Fruit fly (Drosophila melanogaster): ENCODE measurements around the gene Fer1.

The Fer1 gene

DNA sequence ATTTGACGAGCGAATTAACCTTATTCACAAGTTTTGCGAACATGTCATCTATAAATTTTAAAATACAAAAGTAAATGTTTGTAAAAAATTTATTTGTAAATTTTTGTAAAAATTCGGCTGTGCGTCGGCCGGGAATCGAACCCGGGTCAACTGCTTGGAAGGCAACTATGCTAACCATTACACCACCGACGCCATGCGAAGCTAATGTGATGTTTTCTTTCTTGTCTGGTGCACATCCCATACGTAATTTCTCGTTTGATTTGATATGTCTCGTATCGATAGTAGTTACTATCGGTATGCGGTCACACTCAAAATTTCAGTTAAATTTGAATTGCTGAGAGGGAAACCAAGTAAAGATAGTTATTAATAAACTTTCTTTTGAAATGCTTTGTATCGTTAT, 5.2 kb upstream of the Fer1 start (continued):
- TF ChIP-seq inv (GFP tag; IDR thresholded peaks at IDR 0.05; ENCODE audit: partially characterized antibody) (peak; percentile 76), salm (tag; optimal IDR thresholded peaks at IDR 0.05) (no peak), CG5953 (GFP tag; IDR thresholded peaks at IDR 0.05) (0 out of 2 replicates have a peak, but pooled peaks have one; percentile 15), stc (GFP tag; IDR thresholded peaks at IDR 0.05) (peak; percentile 4; the same call in 1 of the 2 replicates), Stat92E (GFP tag; optimal IDR thresholded peaks at IDR 0.05) (peak in 1 of 3 experiments; percentile 63), Opbp (GFP tag; IDR thresholded peaks at IDR 0.05; ENCODE audit: partially characterized antibody) (peak; percentile 97), E2f2 (GFP tag; IDR thresholded peaks at IDR 0.05) (peak; percentile 85), CG8089 (GFP tag; optimal IDR thresholded peaks at IDR 0.05) (no peak), CG10267 (tag; optimal IDR thresholded peaks at IDR 0.05) (peak; percentile 32), otp (GFP tag; IDR thresholded peaks at IDR 0.05) (peak; percentile 8; the same call in 1 of the 3 replicates), usp (GFP tag; optimal IDR thresholded peaks at IDR 0.05) (no peak), CG14860 (GFP tag; IDR thresholded peaks at IDR 0.05; ENCODE audit: partially characterized antibody) (peak; percentile 95), Spps (tag; optimal IDR thresholded peaks at IDR 0.05) (no peak), CG3065 (GFP tag; optimal IDR thresholded peaks at IDR 0.05) (no peak), tgo (GFP tag; IDR thresholded peaks at IDR 0.05) (no peak), amos (GFP tag; IDR thresholded peaks at IDR 0.05; ENCODE audit: partially characterized antibody) (peak; percentile 92), sna (GFP tag; IDR thresholded peaks at IDR 0.05; ENCODE audit: partially characterized antibody) (peak; percentile 93), CG7928 (GFP tag; optimal IDR thresholded peaks at IDR 0.05) (no peak), Dll (GFP tag; IDR thresholded peaks at IDR 0.05; ENCODE audit: partially characterized antibody) (peak; percentile 94), chinmo (GFP tag; IDR thresholded peaks at IDR 0.05; ENCODE audit: partially characterized antibody) (peak; percentile 95; the same call in 3 of the 4 replicates), CG9437 (GFP tag; optimal IDR thresholded peaks at IDR 0.05) (peak; percentile 48), CG10431 (GFP tag; optimal IDR thresholded peaks at IDR 0.05) (no peak), vfl (GFP tag; optimal IDR thresholded peaks at IDR 0.05) (no peak), gsb-n (tag; optimal IDR thresholded peaks at IDR 0.05) (peak; percentile 79), Trl (optimal IDR thresholded peaks at IDR 0.05) (no peak), Trl (GFP tag; optimal IDR thresholded peaks at IDR 0.05) (no peak), HLH4C (GFP tag; IDR thresholded peaks at IDR 0.05; ENCODE audit: partially characterized antibody) (peak; percentile 94), Gug (GFP tag; IDR thresholded peaks at IDR 0.05) (peak; percentile 41; the same call in 2 of the 4 replicates), PHDP (tag; optimal IDR thresholded peaks at IDR 0.05) (no peak), Bteb2 (GFP tag; optimal IDR thresholded peaks at IDR 0.05) (no peak), grn (GFP tag; optimal IDR thresholded peaks at IDR 0.05) (no peak), Dref (GFP tag; IDR thresholded peaks at IDR 0.05) (peak; percentile 67), Ssrp (tag; optimal IDR thresholded peaks at IDR 0.05) (no peak), CG9797 (GFP tag; optimal IDR thresholded peaks at IDR 0.05) (peak; percentile 77), CG2202 (tag; optimal IDR thresholded peaks at IDR 0.05) (no peak), CG7963 (GFP tag; IDR thresholded peaks at IDR 0.05; ENCODE audit: partially characterized antibody) (peak; percentile 97), mld (GFP tag; IDR thresholded peaks at IDR 0.05; ENCODE audit: partially characterized antibody) (peak; percentile 99)

DNA sequence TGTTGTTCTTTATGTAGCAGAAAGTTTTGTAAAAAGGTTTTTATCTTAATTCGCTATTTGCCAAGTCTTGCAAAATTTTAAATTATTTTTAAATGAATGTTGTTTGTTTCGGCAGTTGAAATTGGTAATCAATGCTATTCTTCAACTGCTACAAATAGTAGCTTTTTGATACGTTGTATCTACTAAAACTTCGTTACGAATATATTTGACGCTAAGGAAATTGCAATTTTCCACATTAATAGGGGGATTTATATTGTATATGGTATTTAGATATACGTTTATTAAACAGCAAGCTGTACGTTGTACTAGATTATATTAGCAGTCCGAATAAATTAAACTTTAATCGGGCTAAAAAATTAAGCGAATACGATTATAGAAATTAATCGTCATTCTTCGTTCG, 4.7 kb upstream of the Fer1 start, which contains the start of gene CG31493:
CG31493 (plus strand) TSS at position 301 of the 400 bp plus-strand sequence.
- no peak for TF ChIP-seq eve (GFP tag; optimal IDR thresholded peaks at IDR 0.05)
- TF ChIP-seq Meics (GFP tag; optimal IDR thresholded peaks at IDR 0.05), result no peak
- no peak for TF ChIP-seq prd (optimal IDR thresholded peaks at IDR 0.05)
- no peak for TF ChIP-seq prd (GFP tag; IDR thresholded peaks at IDR 0.05)
- TF ChIP-seq so (GFP tag; IDR thresholded peaks at IDR 0.05), result no peak
- no peak for TF ChIP-seq Vsx1 (GFP tag; optimal IDR thresholded peaks at IDR 0.05)
- TF ChIP-seq Lhr (GFP tag; optimal IDR thresholded peaks at IDR 0.05), result no peak
- no peak for TF ChIP-seq bsh (GFP tag; optimal IDR thresholded peaks at IDR 0.05)
- TF ChIP-seq jigr1 (GFP tag; IDR thresholded peaks at IDR 0.05), result no peak
- TF ChIP-seq seq (GFP tag; IDR thresholded peaks at IDR 0.05), result no peak
- no peak for TF ChIP-seq Ada2b (GFP tag; IDR thresholded peaks at IDR 0.05)
- TF ChIP-seq NfI (GFP tag; optimal IDR thresholded peaks at IDR 0.05), result no peak
- TF ChIP-seq stc (GFP tag; IDR thresholded peaks at IDR 0.05), result no peak
- no peak for TF ChIP-seq bowl (GFP tag; IDR thresholded peaks at IDR 0.05)
- no peak for TF ChIP-seq kay (GFP tag; optimal IDR thresholded peaks at IDR 0.05)
- TF ChIP-seq CG10979 (tag; optimal IDR thresholded peaks at IDR 0.05), result no peak

Measured in whole organism, embryonic.